Fruit fly (Drosophila melanogaster) whole organism, wandering third instar larva: ENCODE measurements around the gene TwdlW.

Experiments used
- Abd-B ChIP-seq: fragments of >200 bp; optimal IDR thresholded peaks from 2 replicates; lab custom pipeline; 2017; ENCODE audit warnings: missing biosample characterization, missing genetic modification characterization
- CG32264 ChIP-seq: fragments of 200-800 bp; sonication (Bioruptor generic); optimal IDR thresholded peaks from 2 replicates; lab custom pipeline; 2016; ENCODE audit warnings: missing biosample characterization, missing genetic modification characterization
- CG9705 ChIP-seq: fragments of 200-800 bp; sonication (Bioruptor generic); optimal IDR thresholded peaks from 2 replicates; lab custom pipeline; 2018; ENCODE audit warnings: missing biosample characterization, mild to moderate bottlenecking, missing genetic modification characterization
- CrebA ChIP-seq: fragments of 200-800 bp; sonication (Bioruptor generic); optimal IDR thresholded peaks from 2 replicates; lab custom pipeline; 2016; ENCODE audit warnings: missing biosample characterization, mild to moderate bottlenecking, missing genetic modification characterization, borderline replicate concordance
- Dif ChIP-seq: fragments of 200-275, 200-300 bp; sonication (Bioruptor generic); optimal IDR thresholded peaks from 2 replicates; lab custom pipeline; 2018; ENCODE audit warnings: missing biosample characterization, missing genetic modification characterization; ENCODE audit not compliant: partially characterized antibody
- GATAd ChIP-seq: sonication (Bioruptor generic); optimal IDR thresholded peaks from 2 replicates; lab custom pipeline; 2016; ENCODE audit warnings: missing biosample characterization, missing genetic modification characterization
- Hnf4 ChIP-seq: fragments of 200-800 bp; sonication (Bioruptor generic); optimal IDR thresholded peaks from 2 replicates; lab custom pipeline; 2016; ENCODE audit warnings: missing biosample characterization, mild to moderate bottlenecking, missing genetic modification characterization
- Hr78 ChIP-seq: fragments of >200 bp; optimal IDR thresholded peaks from 2 replicates; lab custom pipeline; 2017; ENCODE audit warnings: missing biosample characterization, missing genetic modification characterization
- Hr83 ChIP-seq: fragments of 200-300 bp; sonication (Bioruptor generic); optimal IDR thresholded peaks from 2 replicates; lab custom pipeline; 2016; ENCODE audit warnings: missing biosample characterization, mild to moderate bottlenecking, missing genetic modification characterization, moderate library complexity; ENCODE audit not compliant: poor library complexity, severe bottlenecking
- Mio ChIP-seq: sonication (Bioruptor generic); optimal IDR thresholded peaks from 2 replicates; lab custom pipeline; 2016; ENCODE audit warnings: missing biosample characterization, missing genetic modification characterization
- Myc ChIP-seq: fragments of >200 bp; optimal IDR thresholded peaks from 2 replicates; lab custom pipeline; 2017
- N ChIP-seq: fragments of >200 bp; optimal IDR thresholded peaks from 2 replicates; lab custom pipeline; 2018; ENCODE audit warnings: missing biosample characterization, missing external identifiers, missing genetic modification characterization
- OdsH ChIP-seq: fragments of 200-800 bp; sonication (Bioruptor generic); optimal IDR thresholded peaks from 2 replicates; lab custom pipeline; 2016; ENCODE audit warnings: missing biosample characterization, mild to moderate bottlenecking, missing genetic modification characterization
- Rel ChIP-seq, 2 experiments: fragments of 200-800 bp; sonication (Bioruptor generic) in 1 of 2; optimal IDR thresholded peaks; 2 replicates in 1 of 2; 3 replicates in 1 of 2; lab custom pipeline; 2016 to 2019; ENCODE audit warnings: mild to moderate bottlenecking in 2 of 2, missing biosample characterization in 2 of 2, missing genetic modification characterization in 2 of 2, moderate library complexity in 1 of 2
- Vsx2 ChIP-seq: fragments of 200-300, 225-300 bp; sonication (Bioruptor generic); optimal IDR thresholded peaks from 2 replicates; lab custom pipeline; 2018; ENCODE audit warnings: missing biosample characterization, missing genetic modification characterization; ENCODE audit not compliant: partially characterized antibody
- br ChIP-seq: fragments of 200-800 bp; sonication (Bioruptor generic); optimal IDR thresholded peaks from 2 replicates; lab custom pipeline; 2016; ENCODE audit warnings: missing biosample characterization, missing genetic modification characterization
- brk ChIP-seq: fragments of 200-800 bp; sonication (Bioruptor generic); optimal IDR thresholded peaks from 2 replicates; lab custom pipeline; 2016; ENCODE audit warnings: missing biosample characterization, mild to moderate bottlenecking, missing genetic modification characterization
- dl ChIP-seq, 2 experiments: fragments of 175-275, 200-275 bp in 1 of 2; fragments of 200-275 bp in 1 of 2; sonication (Bioruptor generic); optimal IDR thresholded peaks; lab custom pipeline; 2018; ENCODE audit warnings: mild to moderate bottlenecking in 2 of 2, missing biosample characterization in 2 of 2, missing genetic modification characterization in 2 of 2, moderate library complexity in 2 of 2; ENCODE audit not compliant: partially characterized antibody in 2 of 2, insufficient read depth in 1 of 2
- dmrt93B ChIP-seq: fragments of 200-800 bp; sonication (Bioruptor generic); optimal IDR thresholded peaks from 2 replicates; lab custom pipeline; 2018; ENCODE audit warnings: missing biosample characterization, mild to moderate bottlenecking, missing genetic modification characterization
- ey ChIP-seq: fragments of 200-800 bp; sonication (Bioruptor generic); optimal IDR thresholded peaks from 2 replicates; lab custom pipeline; 2016; ENCODE audit warnings: missing biosample characterization, missing genetic modification characterization
- foxo ChIP-seq, 2 experiments: fragments of 200-800 bp; sonication (Bioruptor generic); optimal IDR thresholded peaks; 2 replicates in 1 of 2; 3 replicates in 1 of 2; lab custom pipeline; 2016 to 2017; ENCODE audit warnings: missing biosample characterization in 2 of 2, missing genetic modification characterization in 2 of 2
- h ChIP-seq: fragments of 200-800 bp; sonication (Bioruptor generic); optimal IDR thresholded peaks from 3 replicates; lab custom pipeline; 2016; ENCODE audit warnings: missing biosample characterization, mild to moderate bottlenecking, missing genetic modification characterization
- lola ChIP-seq: fragments of >200 bp; optimal IDR thresholded peaks from 2 replicates; lab custom pipeline; 2017; ENCODE audit warnings: missing biosample characterization, missing genetic modification characterization
- pan ChIP-seq: fragments of >200 bp; optimal IDR thresholded peaks from 2 replicates; lab custom pipeline; 2017
- psq ChIP-seq: fragments of 200-800 bp; sonication (Bioruptor generic); optimal IDR thresholded peaks from 3 replicates; lab custom pipeline; 2017; ENCODE audit warnings: missing biosample characterization, mild to moderate bottlenecking, missing genetic modification characterization, moderate library complexity
- rgr ChIP-seq: fragments of 200-800 bp; sonication (Bioruptor generic); optimal IDR thresholded peaks from 3 replicates; lab custom pipeline; 2016; ENCODE audit warnings: missing biosample characterization, mild to moderate bottlenecking, missing genetic modification characterization
- sv ChIP-seq: fragments of 200-800 bp; sonication (Bioruptor generic); optimal IDR thresholded peaks from 3 replicates; lab custom pipeline; 2016; ENCODE audit warnings: missing biosample characterization, missing genetic modification characterization
- tai ChIP-seq: sonication (Bioruptor generic); optimal IDR thresholded peaks from 2 replicates; lab custom pipeline; 2016; ENCODE audit warnings: missing biosample characterization, missing genetic modification characterization
- woc ChIP-seq: sonication (Bioruptor generic); optimal IDR thresholded peaks from 2 replicates; lab custom pipeline; 2016; ENCODE audit warnings: missing biosample characterization, mild to moderate bottlenecking, missing genetic modification characterization

TwdlW gene

dm6 chr3R:17147647-17148244, 5.5 kb upstream of the TwdlW start:
- TF ChIP-seq CG9705 (no peak), br (GFP tag; lab: Kevin White, UChicago) (no peak), N (GFP tag; lab: Kevin White, UChicago) (no peak), dl (GFP tag; optimal IDR thresholded peaks at IDR 0.05; lab: Kevin White, UChicago; ENCODE audit: insufficient read depth in 1 of 2, partially characterized antibody in 2 of 2) (no peak), Vsx2 (no peak), CrebA (GFP tag; lab: Kevin White, UChicago) (no peak), OdsH (GFP tag; lab: Kevin White, UChicago) (no peak), woc (GFP tag; lab: Kevin White, UChicago) (no peak), Hr83 (GFP tag; lab: Kevin White, UChicago) (no peak), pan (lab: Kevin White, UChicago) (no peak), Rel (GFP tag; optimal IDR thresholded peaks at IDR 0.05; lab: Kevin White, UChicago) (no peak), Rel (tag; optimal IDR thresholded peaks at IDR 0.05; lab: Kevin White, UChicago) (peak; percentile 81), h (GFP tag; lab: Kevin White, UChicago) (peak; percentile 32), CG32264 (GFP tag; lab: Kevin White, UChicago) (no peak), sv (GFP tag; lab: Kevin White, UChicago) (no peak), rgr (GFP tag; lab: Kevin White, UChicago) (peak; percentile 21), GATAd (GFP tag; lab: Kevin White, UChicago) (no peak), Dif (GFP tag; lab: Kevin White, UChicago) (no peak), Hr78 (GFP tag; lab: Kevin White, UChicago) (no peak), Hnf4 (no peak)
- TF ChIP-seq, all 38 proteins: peak for 3

dm6 chr3R:17138699-17139098, 3.5 kb downstream of the TwdlW start, which contains the start of gene CG5265:
Gene CG5265, plus strand, starts transcription at chr3R:17138999.
- TF ChIP-seq ey (GFP tag; lab: Kevin White, UChicago), result no peak
- TF ChIP-seq tai (GFP tag; lab: Kevin White, UChicago), result no peak
- no peak for TF ChIP-seq Myc (lab: Kevin White, UChicago)
- TF ChIP-seq dl (GFP tag; optimal IDR thresholded peaks at IDR 0.05; lab: Kevin White, UChicago; ENCODE audit: insufficient read depth in 1 of 2, partially characterized antibody in 2 of 2), result no peak
- no peak for TF ChIP-seq Mio (GFP tag; lab: Kevin White, UChicago)
- TF ChIP-seq psq (GFP tag; lab: Kevin White, UChicago), result no peak
- no peak for TF ChIP-seq Hr78 (GFP tag; lab: Kevin White, UChicago)
- TF ChIP-seq br (GFP tag; lab: Kevin White, UChicago), result no peak
- no peak for TF ChIP-seq GATAd (GFP tag; lab: Kevin White, UChicago)
- TF ChIP-seq Hnf4, result no peak
- no peak for TF ChIP-seq foxo (GFP tag; optimal IDR thresholded peaks at IDR 0.05; lab: Kevin White, UChicago)
- no peak for TF ChIP-seq CrebA (GFP tag; lab: Kevin White, UChicago)
- no peak for TF ChIP-seq lola (GFP tag; lab: Kevin White, UChicago)
- no peak for TF ChIP-seq brk (GFP tag; lab: Kevin White, UChicago)
- TF ChIP-seq OdsH (GFP tag; lab: Kevin White, UChicago), result no peak
- no peak for TF ChIP-seq Hr83 (GFP tag; lab: Kevin White, UChicago)
- TF ChIP-seq sv (GFP tag; lab: Kevin White, UChicago), result no peak

- TF ChIP-seq brk (GFP tag; lab: Kevin White, UChicago), result no peak
- no peak for TF ChIP-seq rgr (GFP tag; lab: Kevin White, UChicago)
- no peak for TF ChIP-seq N (GFP tag; lab: Kevin White, UChicago)
- no peak for TF ChIP-seq Myc (lab: Kevin White, UChicago)
- no peak for TF ChIP-seq Vsx2
- TF ChIP-seq pan (lab: Kevin White, UChicago), result no peak
- no peak for TF ChIP-seq Hr78 (GFP tag; lab: Kevin White, UChicago)
- TF ChIP-seq Abd-B, result no peak
- no peak for TF ChIP-seq GATAd (GFP tag; lab: Kevin White, UChicago)
These were observed 4.6 kb downstream of the TwdlW start, which contains the start of gene CG5255 for dm6 chr3R:17137593-17137992. Gene CG5255, plus strand, starts transcription at chr3R:17137893.

- TF ChIP-seq lola (GFP tag; lab: Kevin White, UChicago), result no peak
- TF ChIP-seq Myc (lab: Kevin White, UChicago), result no peak
- no peak for TF ChIP-seq Vsx2
- TF ChIP-seq Abd-B, result no peak
- no peak for TF ChIP-seq dmrt93B (GFP tag; lab: Kevin White, UChicago)
- no peak for TF ChIP-seq Hr83 (GFP tag; lab: Kevin White, UChicago)
- no peak for TF ChIP-seq Rel (GFP tag; optimal IDR thresholded peaks at IDR 0.05; lab: Kevin White, UChicago)
- peak; percentile 68 for TF ChIP-seq Rel (tag; optimal IDR thresholded peaks at IDR 0.05; lab: Kevin White, UChicago)
- no peak for TF ChIP-seq Mio (GFP tag; lab: Kevin White, UChicago)
- TF ChIP-seq h (GFP tag; lab: Kevin White, UChicago), result peak; percentile 49
- TF ChIP-seq Hnf4, result no peak
- no peak for TF ChIP-seq woc (GFP tag; lab: Kevin White, UChicago)
These were observed 6.5 kb downstream of the TwdlW start, which contains the start of gene CG5246 for dm6 chr3R:17135747-17136146. Gene CG5246, plus strand, starts transcription at chr3R:17136111.
